Worm (Caenorhabditis elegans) whole organism, L3 larva: Measurements from ENCODE around the gene kcnl-1.

ENCODE experiments used
- aly-2 ChIP-seq: fragments of 150-350 bp; optimal IDR thresholded peaks from 2 replicates; lab custom pipeline; 2014; ENCODE audit warnings: missing biosample characterization, missing genetic modification characterization
- daf-12 ChIP-seq: fragments of 150-350 bp; optimal IDR thresholded peaks from 2 replicates; lab custom pipeline; 2014; ENCODE audit warnings: missing biosample characterization, missing genetic modification reagents, missing genetic modification characterization
- elt-2 ChIP-seq: sonication (generic microtip); optimal IDR thresholded peaks from 2 replicates; lab custom pipeline; 2016; ENCODE audit warnings: missing genetic modification reagents, mild to moderate bottlenecking, missing genetic modification characterization, missing compliant biosample characterization
- lin-39 ChIP-seq: fragments of 150-350 bp; optimal IDR thresholded peaks from 2 replicates; lab custom pipeline; 2018; ENCODE audit warnings: missing biosample characterization, missing genetic modification reagents, missing genetic modification characterization
- nhr-25 ChIP-seq: sonication (generic microtip); optimal IDR thresholded peaks from 2 replicates; lab custom pipeline; 2017; ENCODE audit warnings: missing biosample characterization, missing genetic modification characterization
- ztf-11 ChIP-seq: fragments of 150-350 bp; optimal IDR thresholded peaks from 2 replicates; lab custom pipeline; 2014; ENCODE audit warnings: missing biosample characterization, missing genetic modification characterization

- TF ChIP-seq ztf-11 (no peak), aly-2 (no peak), elt-2 (no peak), nhr-25 (tag; lab: Kevin White, UChicago) (peak; percentile 94), daf-12 (tag; lab: Kevin White, UChicago) (no peak), lin-39 (tag; lab: Kevin White, UChicago) (no peak)
These were observed 45.1 kb upstream of the kcnl-1 start for ce11 chrV:19520130-19520529.
